Worm (Caenorhabditis elegans) whole organism, late embryonic: ENCODE data around the gene srh-213.

Source experiments
- Y22D7AL.16 ChIP-seq: sonication (generic microtip); optimal IDR thresholded peaks from 2 replicates; lab custom pipeline; 2016; ENCODE audit warnings: missing genetic modification characterization, missing compliant biosample characterization
- ama-1 ChIP-seq: fragments of 150-350 bp; optimal IDR thresholded peaks from 2 replicates; lab custom pipeline; 2014
- ceh-19 ChIP-seq: fragments of 200-800 bp; sonication (Bioruptor generic); optimal IDR thresholded peaks from 2 replicates; lab custom pipeline; 2018; ENCODE audit warnings: mild to moderate bottlenecking, missing genetic modification characterization, missing compliant biosample characterization
- eyg-1 ChIP-seq: sonication (generic microtip); optimal IDR thresholded peaks from 2 replicates; lab custom pipeline; 2016; ENCODE audit warnings: missing genotype, missing genetic modification characterization, missing compliant biosample characterization
- nfya-1 ChIP-seq: sonication (generic microtip); optimal IDR thresholded peaks from 2 replicates; lab custom pipeline; 2017; ENCODE audit warnings: missing genetic modification characterization, mild to moderate bottlenecking, missing compliant biosample characterization, antibody characterized with exemption, moderate library complexity
- npax-4 ChIP-seq: sonication (generic microtip); optimal IDR thresholded peaks from 2 replicates; lab custom pipeline; 2016; ENCODE audit warnings: missing genetic modification characterization, missing compliant biosample characterization
- pha-4 ChIP-seq: fragments of 150-350 bp; optimal IDR thresholded peaks from 2 replicates; lab custom pipeline; 2018; ENCODE audit warnings: missing biosample characterization, missing genetic modification reagents, missing genetic modification characterization
- pqm-1 ChIP-seq: sonication (generic microtip); optimal IDR thresholded peaks from 2 replicates; lab custom pipeline; 2016; ENCODE audit warnings: missing genetic modification characterization, missing compliant biosample characterization
- ref-2 ChIP-seq: sonication (generic microtip); optimal IDR thresholded peaks from 2 replicates; lab custom pipeline; 2016; ENCODE audit warnings: missing genetic modification characterization, missing compliant biosample characterization
- rnt-1 ChIP-seq: sonication (generic microtip); optimal IDR thresholded peaks from 2 replicates; lab custom pipeline; 2016; ENCODE audit warnings: missing genetic modification characterization, missing compliant biosample characterization

ce11 chrV:3579248-3579647 lies 15.6 kb downstream of the srh-213 start:
- TF ChIP-seq ref-2 (tag; lab: Kevin White, UChicago) (no peak), eyg-1 (tag; lab: Kevin White, UChicago) (no peak), pha-4 (no peak), ceh-19 (no peak), npax-4 (tag; lab: Kevin White, UChicago) (no peak), ama-1 (lab: Kevin White, UChicago) (no peak), rnt-1 (tag; lab: Kevin White, UChicago) (no peak), pqm-1 (tag; lab: Kevin White, UChicago) (no peak), nfya-1 (tag; lab: Kevin White, UChicago) (no peak), Y22D7AL.16 (no peak)
